Fruit fly (Drosophila melanogaster): ENCODE measurements around the gene CG31832.
A peak's percentile ranks its signal among the peaks of the same experiment; 100 is the strongest.

The CG31832 gene

DNA sequence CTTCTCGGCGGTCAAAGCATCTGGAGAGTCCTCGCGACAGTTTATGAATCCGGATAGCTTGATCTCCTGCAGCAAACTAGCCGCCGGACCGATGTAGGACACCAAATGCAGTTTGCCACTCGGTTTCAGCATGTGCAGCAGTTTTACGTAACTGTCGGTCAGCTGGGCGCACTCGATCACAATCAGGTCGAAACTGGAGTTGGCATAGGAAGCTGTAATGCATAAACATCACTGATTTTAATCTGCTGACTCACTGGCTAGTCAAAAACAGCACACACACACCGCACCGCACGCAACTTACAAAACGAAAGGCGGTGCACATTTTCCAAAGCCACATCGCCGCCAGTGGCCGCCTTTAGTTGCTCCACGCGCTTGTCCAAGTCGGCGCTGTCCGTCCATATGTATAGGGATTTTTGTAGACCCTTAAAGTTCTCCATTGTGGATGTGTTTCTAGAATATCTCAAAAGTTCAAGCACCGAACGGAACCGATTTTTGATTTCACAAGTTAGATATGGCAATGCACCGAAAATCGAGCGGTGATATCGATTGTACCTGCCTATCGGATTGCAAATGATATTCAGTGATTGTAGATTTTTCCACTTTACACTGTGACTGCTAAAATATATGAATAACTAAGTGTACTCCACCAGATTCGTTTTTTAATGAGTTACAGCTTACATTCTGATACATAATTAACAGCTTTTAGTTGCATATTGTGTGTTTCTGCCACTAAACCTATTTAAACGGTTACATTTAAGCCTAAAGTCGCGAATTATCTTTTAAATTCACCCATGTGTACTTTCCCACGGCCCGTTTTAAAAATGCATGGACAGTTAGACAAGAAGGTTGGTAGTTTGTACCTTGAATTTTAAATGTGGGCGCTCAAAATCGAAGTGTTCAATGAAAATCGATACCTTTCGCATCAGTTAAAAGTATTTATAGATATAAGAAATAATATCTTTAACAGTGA lies 7.1 kb upstream of the CG31832 start, which contains the start of gene CIAPIN1:
CIAPIN1 (minus strand) TSS at position 523 of the 970 bp plus-strand sequence.
- TF ChIP-seq Eip78C (GFP tag), result peak; percentile 8
- no peak for TF ChIP-seq CG6163 (GFP tag; IDR thresholded peaks at IDR 0.05)
- no peak for TF ChIP-seq CG6854 (GFP tag; optimal IDR thresholded peaks at IDR 0.05)

DNA sequence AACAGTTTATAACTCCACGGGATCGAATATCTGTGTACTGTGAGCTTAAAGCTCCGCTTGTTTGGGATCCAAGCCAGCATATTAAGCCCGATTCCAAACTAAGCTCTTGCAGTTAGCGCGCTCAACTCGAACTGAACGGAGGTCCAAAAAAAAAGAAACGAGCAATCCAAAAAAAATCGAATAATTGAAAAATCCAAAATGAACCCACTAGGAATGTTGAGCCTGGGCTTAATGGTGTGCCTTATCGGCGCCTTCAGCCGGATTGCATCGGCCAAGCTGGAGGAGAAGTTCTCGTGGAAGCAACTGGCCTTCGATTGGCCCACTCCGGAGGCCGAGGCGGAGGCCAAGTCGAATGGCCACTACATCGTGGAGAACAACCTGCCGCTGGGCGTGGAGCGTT lies 3.8 kb upstream of the CG31832 start, which contains the start of gene yellow-c:
yellow-c (plus strand) TSS at position 29 of the 400 bp plus-strand sequence.
- TF ChIP-seq Eip93F (GFP tag; optimal IDR thresholded peaks at IDR 0.05) (no peak), CG9139 (GFP tag; optimal IDR thresholded peaks at IDR 0.05) (no peak), Sox102F (GFP tag; optimal IDR thresholded peaks at IDR 0.05) (no peak), CG7368 (GFP tag; optimal IDR thresholded peaks at IDR 0.05) (no peak), CG4318 (GFP tag; optimal IDR thresholded peaks at IDR 0.05) (no peak), CG6854 (GFP tag; optimal IDR thresholded peaks at IDR 0.05) (no peak), CG6792 (GFP tag; optimal IDR thresholded peaks at IDR 0.05) (no peak), CG6163 (GFP tag; IDR thresholded peaks at IDR 0.05) (no peak), OdsH (GFP tag; optimal IDR thresholded peaks at IDR 0.05) (no peak), CG11294 (GFP tag; IDR thresholded peaks at IDR 0.05) (no peak), CG34406 (GFP tag; optimal IDR thresholded peaks at IDR 0.05) (no peak), Sox15 (GFP tag; optimal IDR thresholded peaks at IDR 0.05) (no peak), CG6808 (GFP tag; optimal IDR thresholded peaks at IDR 0.05) (no peak), spab (GFP tag; optimal IDR thresholded peaks at IDR 0.05) (no peak), fd85E (GFP tag; optimal IDR thresholded peaks at IDR 0.05) (no peak), dac (GFP tag; optimal IDR thresholded peaks at IDR 0.05) (no peak), svp (GFP tag) (no peak)

DNA sequence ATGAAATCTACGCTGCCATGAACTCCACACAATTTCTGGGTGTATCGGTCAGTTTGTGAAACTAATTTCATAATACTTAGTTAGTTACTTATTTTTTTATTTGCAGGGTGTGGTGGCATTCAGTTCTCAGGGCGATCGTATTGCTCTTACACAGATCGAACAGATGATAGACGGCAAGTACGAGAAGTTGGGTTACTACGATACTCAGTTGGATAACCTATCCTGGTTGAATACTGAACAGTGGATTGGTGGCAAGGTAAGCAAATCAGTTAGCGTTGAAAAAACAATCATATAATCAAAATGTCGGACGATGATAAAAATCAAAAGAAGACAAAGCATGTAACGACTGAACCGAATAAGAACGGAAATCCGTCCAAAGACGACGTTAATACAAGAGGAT lies 5.0 kb downstream of the CG31832 start, which contains the start of gene CG33310:
CG33310 (plus strand) TSS at position 301 of the 400 bp plus-strand sequence.
- no peak for TF ChIP-seq Hr4 (GFP tag; optimal IDR thresholded peaks at IDR 0.05)
- TF ChIP-seq CG6163 (GFP tag; IDR thresholded peaks at IDR 0.05), result no peak
- no peak for TF ChIP-seq CG6276 (GFP tag; optimal IDR thresholded peaks at IDR 0.05)
- TF ChIP-seq CG8319 (GFP tag; optimal IDR thresholded peaks at IDR 0.05), result no peak
- no peak for TF ChIP-seq Sox14 (GFP tag; optimal IDR thresholded peaks at IDR 0.05)
- no peak for TF ChIP-seq eg (GFP tag; IDR thresholded peaks at IDR 0.05)
- TF ChIP-seq topi (GFP tag; optimal IDR thresholded peaks at IDR 0.05), result no peak
- no peak for TF ChIP-seq CG6854 (GFP tag; optimal IDR thresholded peaks at IDR 0.05)
- TF ChIP-seq CG11762 (GFP tag; optimal IDR thresholded peaks at IDR 0.05; ENCODE audit: insufficient read depth), result no peak
- no peak for TF ChIP-seq fkh (GFP tag; optimal IDR thresholded peaks at IDR 0.05)
- TF ChIP-seq achi (GFP tag; optimal IDR thresholded peaks at IDR 0.05), result no peak
- no peak for TF ChIP-seq Ets96B (tag; optimal IDR thresholded peaks at IDR 0.05)
- no peak for TF ChIP-seq CG32006 (GFP tag; optimal IDR thresholded peaks at IDR 0.05)
- no peak for TF ChIP-seq Hr39 (GFP tag; optimal IDR thresholded peaks at IDR 0.05)
- TF ChIP-seq CG6792 (GFP tag; optimal IDR thresholded peaks at IDR 0.05), result no peak

DNA sequence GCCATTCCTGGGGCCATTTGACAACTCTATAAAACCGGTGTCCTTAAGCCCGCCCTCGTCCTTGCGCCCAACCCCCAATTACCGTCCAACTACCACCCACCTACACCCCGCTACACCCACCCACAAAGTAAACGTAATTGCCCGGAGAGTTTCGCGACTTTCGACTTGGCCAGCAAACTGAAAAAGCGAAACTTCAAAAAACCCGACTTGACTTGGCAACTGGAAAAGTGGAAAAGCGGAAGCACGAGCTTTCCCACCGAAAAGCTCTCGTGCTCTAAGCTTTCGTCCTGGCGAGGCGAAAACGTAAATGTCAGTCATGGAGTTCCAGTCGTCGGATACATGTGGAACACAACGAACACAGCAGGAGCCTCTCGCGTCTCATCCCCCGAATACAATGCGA lies 15.5 kb downstream of the CG31832 start, which contains the start of gene GABA-B-R1:
GABA-B-R1 (plus strand) TSS at position 301 of the 400 bp plus-strand sequence.
- TF ChIP-seq CG6276 (GFP tag; optimal IDR thresholded peaks at IDR 0.05) (no peak), Sox14 (GFP tag; optimal IDR thresholded peaks at IDR 0.05) (no peak), Gug (GFP tag; IDR thresholded peaks at IDR 0.05) (no peak), Hr4 (GFP tag; optimal IDR thresholded peaks at IDR 0.05) (no peak), eg (GFP tag; IDR thresholded peaks at IDR 0.05) (no peak), CG10631 (GFP tag; optimal IDR thresholded peaks at IDR 0.05) (no peak), CG6792 (GFP tag; optimal IDR thresholded peaks at IDR 0.05) (no peak), CG6163 (GFP tag; IDR thresholded peaks at IDR 0.05) (no peak), Ets21C (GFP tag; optimal IDR thresholded peaks at IDR 0.05) (no peak), lz (GFP tag; optimal IDR thresholded peaks at IDR 0.05) (no peak), CG31627 (GFP tag; optimal IDR thresholded peaks at IDR 0.05) (no peak), Sox102F (GFP tag; optimal IDR thresholded peaks at IDR 0.05) (no peak), net (GFP tag; optimal IDR thresholded peaks at IDR 0.05) (no peak), CG4318 (GFP tag; optimal IDR thresholded peaks at IDR 0.05) (no peak), ss (GFP tag; optimal IDR thresholded peaks at IDR 0.05) (no peak), CG11762 (GFP tag; optimal IDR thresholded peaks at IDR 0.05; ENCODE audit: insufficient read depth) (no peak)
